Worm (Caenorhabditis elegans) whole organism, midembryonic: ENCODE data around the gene col-148.

ENCODE experiments used
- T22C8.4 ChIP-seq: fragments of 200-800 bp; sonication (Bioruptor generic); IDR thresholded peaks from 2 replicates; pipeline ENCODE4 v1.3.6; 2022; ENCODE audit warnings: missing genetic modification characterization, missing compliant biosample characterization
- flt-1 ChIP-seq: fragments of 200-800 bp; sonication (Bioruptor generic); IDR thresholded peaks from 2 replicates; pipeline ENCODE4 v1.3.6; 2022; ENCODE audit warnings: missing genetic modification characterization, missing compliant biosample characterization
- klf-2 ChIP-seq: fragments of 200-800 bp; sonication (Bioruptor generic); conservative IDR thresholded peaks from 2 replicates; pipeline ENCODE4 v1.3.6; 2022; ENCODE audit warnings: missing genetic modification reagents, missing genetic modification characterization, missing compliant biosample characterization
- ref-1 ChIP-seq: fragments of 200-800 bp; sonication (Bioruptor generic); conservative IDR thresholded peaks from 2 replicates; pipeline ENCODE4 v1.3.6; 2022; ENCODE audit warnings: missing genetic modification reagents, missing genetic modification characterization, missing compliant biosample characterization
- ztf-23 ChIP-seq: fragments of 200-800 bp; sonication (Bioruptor generic); IDR thresholded peaks from 2 replicates; pipeline ENCODE4 v1.3.6; 2022; ENCODE audit warnings: missing genetic modification reagents, missing genetic modification characterization, missing compliant biosample characterization
- ztf-29 ChIP-seq: fragments of 200-800 bp; sonication (Bioruptor generic); IDR thresholded peaks from 2 replicates; pipeline ENCODE4 v1.3.6; 2022; ENCODE audit warnings: missing genetic modification reagents, missing genetic modification characterization, missing compliant biosample characterization

DNA sequence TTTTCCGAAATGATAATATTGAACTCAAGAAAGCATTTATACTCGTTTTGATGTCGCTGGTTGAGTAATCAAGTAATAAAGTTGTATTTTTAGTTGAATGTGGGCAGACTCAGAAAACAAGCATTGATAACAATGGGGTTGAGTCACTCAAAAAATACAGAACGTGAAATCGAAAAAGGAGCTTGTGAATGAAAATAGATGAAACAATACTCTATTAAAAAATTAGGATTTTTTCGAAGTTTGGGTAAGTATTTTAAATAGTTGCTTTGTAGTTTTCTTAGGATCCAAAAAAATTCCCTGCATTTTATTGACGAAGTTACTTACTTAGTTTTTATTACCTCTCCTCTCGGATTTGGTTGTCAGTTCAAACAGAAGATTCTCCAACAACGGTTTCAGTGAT, 41.9 kb downstream of the col-148 start, which contains the start of gene lys-3:
- TF ChIP-seq klf-2 (GFP tag; lab: Robert Waterston, UW) (no peak), T22C8.4 (no peak), ztf-23 (no peak), flt-1 (no peak), ref-1 (GFP tag; lab: Robert Waterston, UW) (no peak), ztf-29 (GFP tag; lab: Robert Waterston, UW) (no peak)
